Fruit fly (Drosophila melanogaster) whole organism: ENCODE data around the gene Grip.

Experiments
- pan ChIP-seq: fragments of >200 bp; optimal IDR thresholded peaks from 2 replicates; lab custom pipeline; 2017
- psq ChIP-seq: fragments of >200 bp; optimal IDR thresholded peaks from 2 replicates; lab custom pipeline; 2017
- usp ChIP-seq: fragments of >200 bp; optimal IDR thresholded peaks from 2 replicates; lab custom pipeline; 2017; ENCODE audit warnings: missing biosample characterization, missing genetic modification characterization, mixed read lengths

DNA sequence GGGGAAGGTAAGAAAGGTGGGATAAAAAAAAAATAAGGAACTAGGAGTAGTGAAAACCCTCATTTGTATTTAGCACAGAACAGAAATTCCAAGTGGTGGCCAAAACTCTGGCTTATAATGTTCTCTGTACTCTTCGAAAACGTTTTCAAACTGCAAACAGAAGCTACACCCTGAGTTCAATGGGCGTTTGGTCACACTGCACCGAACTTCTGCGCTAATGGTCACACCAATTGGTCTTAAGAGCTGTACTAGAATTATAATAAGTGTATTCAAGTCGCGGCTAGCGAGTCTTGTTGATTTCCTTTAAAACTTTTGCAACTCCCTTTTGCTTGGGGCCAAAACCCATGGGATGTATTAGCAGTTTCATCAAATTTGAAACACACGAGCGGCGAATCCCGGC is 44.0 kb upstream of the Grip start:
- TF ChIP-seq psq (no peak), usp (GFP tag; lab: Kevin White, UChicago) (no peak), pan (lab: Kevin White, UChicago) (no peak)
